Worm (Caenorhabditis elegans) whole organism, L2 larva: Measurements from ENCODE around the gene mig-18.

Source experiments
- fos-1 ChIP-seq: fragments of 150-350 bp; optimal IDR thresholded peaks from 2 replicates; lab custom pipeline; 2014; ENCODE audit warnings: missing biosample characterization, missing genetic modification characterization
- lin-39 ChIP-seq: fragments of 150-350 bp; optimal IDR thresholded peaks from 2 replicates; lab custom pipeline; 2014; ENCODE audit warnings: missing biosample characterization, missing genetic modification reagents, missing genetic modification characterization
- nhr-237 ChIP-seq: fragments of 150-350 bp; optimal IDR thresholded peaks from 2 replicates; lab custom pipeline; 2014; ENCODE audit warnings: missing biosample characterization, missing genetic modification characterization
- nhr-77 ChIP-seq: fragments of 150-350 bp; optimal IDR thresholded peaks from 2 replicates; lab custom pipeline; 2014; ENCODE audit warnings: missing biosample characterization, missing genetic modification characterization
- unc-62 ChIP-seq: fragments of 150-350 bp; optimal IDR thresholded peaks from 2 replicates; lab custom pipeline; 2014; ENCODE audit warnings: missing biosample characterization, missing genetic modification reagents, missing genetic modification characterization
- zag-1 ChIP-seq: fragments of 150-350 bp; optimal IDR thresholded peaks from 2 replicates; lab custom pipeline; 2014; ENCODE audit warnings: missing biosample characterization, missing genetic modification characterization
- ztf-11 ChIP-seq: sonication (generic microtip); optimal IDR thresholded peaks from 2 replicates; lab custom pipeline; 2017; ENCODE audit warnings: missing biosample characterization, missing genetic modification characterization

DNA sequence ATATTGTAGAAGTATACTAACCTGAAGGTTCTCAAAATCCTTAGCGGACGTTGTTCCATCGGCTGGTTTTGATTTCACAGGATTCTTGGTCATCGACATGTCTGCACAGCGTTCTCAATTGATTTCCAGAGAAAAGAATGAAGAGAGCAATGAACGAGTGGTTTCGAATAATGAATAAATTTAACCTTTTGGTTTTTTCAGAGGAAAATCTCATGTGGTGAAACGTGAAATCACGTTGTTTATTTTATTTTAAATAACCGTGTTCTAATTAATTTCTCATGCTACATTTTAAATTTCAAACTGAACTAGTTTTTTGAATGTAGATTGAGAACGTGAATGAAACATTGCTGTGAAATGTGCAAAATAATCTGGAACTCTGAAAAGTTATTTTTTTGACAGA is 22.8 kb upstream of the mig-18 start, which contains the start of gene T03F6.6:
- no peak for TF ChIP-seq lin-39
- TF ChIP-seq ztf-11 (tag; lab: Kevin White, UChicago), result no peak
- no peak for TF ChIP-seq unc-62 (GFP tag; lab: Kevin White, UChicago)
- TF ChIP-seq fos-1, result no peak
- no peak for TF ChIP-seq nhr-237
- no peak for TF ChIP-seq nhr-77 (tag; lab: Kevin White, UChicago)
- TF ChIP-seq zag-1 (tag; lab: Kevin White, UChicago), result no peak
